Worm (Caenorhabditis elegans) whole organism, late embryonic: Measurements from ENCODE around the gene C26D10.3.

ENCODE experiments used
- K02D7.2 ChIP-seq: sonication (generic microtip); optimal IDR thresholded peaks from 2 replicates; lab custom pipeline; 2017; ENCODE audit warnings: mild to moderate bottlenecking, missing genetic modification characterization, missing compliant biosample characterization
- K09A11.1 ChIP-seq: sonication (generic microtip); optimal IDR thresholded peaks from 2 replicates; lab custom pipeline; 2017; ENCODE audit warnings: antibody characterized with exemption, mild to moderate bottlenecking, missing genetic modification characterization, missing compliant biosample characterization; ENCODE audit not compliant: insufficient read depth
- T23F11.4 ChIP-seq: fragments of 200-800 bp; sonication (Bioruptor generic); optimal IDR thresholded peaks from 2 replicates; lab custom pipeline; 2018; ENCODE audit warnings: mild to moderate bottlenecking, missing genetic modification characterization, missing compliant biosample characterization
- Y22D7AL.16 ChIP-seq: sonication (generic microtip); optimal IDR thresholded peaks from 2 replicates; lab custom pipeline; 2016; ENCODE audit warnings: missing genetic modification characterization, missing compliant biosample characterization
- ama-1 ChIP-seq: fragments of 150-350 bp; optimal IDR thresholded peaks from 2 replicates; lab custom pipeline; 2014
- ceh-19 ChIP-seq: fragments of 200-800 bp; sonication (Bioruptor generic); optimal IDR thresholded peaks from 2 replicates; lab custom pipeline; 2018; ENCODE audit warnings: mild to moderate bottlenecking, missing genetic modification characterization, missing compliant biosample characterization
- ceh-2 ChIP-seq: sonication (generic microtip); optimal IDR thresholded peaks from 2 replicates; lab custom pipeline; 2016; ENCODE audit warnings: missing genotype, missing genetic modification characterization, missing compliant biosample characterization
- ceh-22 ChIP-seq: sonication (generic microtip); optimal IDR thresholded peaks from 2 replicates; lab custom pipeline; 2017; ENCODE audit warnings: missing biosample characterization, missing genetic modification characterization
- ceh-30 ChIP-seq: fragments of 150-350 bp; optimal IDR thresholded peaks from 2 replicates; lab custom pipeline; 2014; ENCODE audit warnings: missing biosample characterization, missing genetic modification characterization
- ceh-31 ChIP-seq: sonication (generic microtip); optimal IDR thresholded peaks from 2 replicates; lab custom pipeline; 2016; ENCODE audit warnings: missing genetic modification characterization, missing compliant biosample characterization
- ceh-34 ChIP-seq: sonication (generic microtip); optimal IDR thresholded peaks from 2 replicates; lab custom pipeline; 2016; ENCODE audit warnings: mild to moderate bottlenecking, missing genetic modification characterization, missing compliant biosample characterization
- ceh-48 ChIP-seq: sonication (generic microtip); optimal IDR thresholded peaks from 2 replicates; lab custom pipeline; 2016; ENCODE audit warnings: missing genetic modification characterization, inconsistent platforms, missing compliant biosample characterization
- ceh-6 ChIP-seq: fragments of 200-800 bp; sonication (Bioruptor generic); optimal IDR thresholded peaks from 2 replicates; lab custom pipeline; 2018; ENCODE audit warnings: mild to moderate bottlenecking, missing genetic modification characterization, missing compliant biosample characterization
- che-1 ChIP-seq: sonication (generic microtip); optimal IDR thresholded peaks from 2 replicates; lab custom pipeline; 2016; ENCODE audit warnings: mild to moderate bottlenecking, missing genetic modification characterization, missing compliant biosample characterization
- dmd-4 ChIP-seq: sonication (generic microtip); optimal IDR thresholded peaks from 2 replicates; lab custom pipeline; 2016; ENCODE audit warnings: borderline replicate concordance, missing genetic modification characterization, missing compliant biosample characterization
- elt-2 ChIP-seq: sonication (generic microtip); optimal IDR thresholded peaks from 2 replicates; lab custom pipeline; 2016; ENCODE audit warnings: missing genetic modification reagents, missing genetic modification characterization, missing compliant biosample characterization
- elt-4 ChIP-seq: sonication (generic microtip); optimal IDR thresholded peaks from 2 replicates; lab custom pipeline; 2016; ENCODE audit warnings: missing genetic modification characterization, missing compliant biosample characterization
- ets-4 ChIP-seq: sonication (generic microtip); optimal IDR thresholded peaks from 2 replicates; lab custom pipeline; 2016; ENCODE audit warnings: missing genetic modification characterization, missing compliant biosample characterization
- eyg-1 ChIP-seq: sonication (generic microtip); optimal IDR thresholded peaks from 2 replicates; lab custom pipeline; 2016; ENCODE audit warnings: missing genotype, missing genetic modification characterization, missing compliant biosample characterization
- fkh-10 ChIP-seq: fragments of 150-350 bp; optimal IDR thresholded peaks from 2 replicates; lab custom pipeline; 2014; ENCODE audit warnings: missing biosample characterization, missing genetic modification reagents, missing genetic modification characterization
- fkh-6 ChIP-seq: sonication (generic microtip); optimal IDR thresholded peaks from 2 replicates; lab custom pipeline; 2016; ENCODE audit warnings: missing genetic modification characterization, missing compliant biosample characterization
- gmeb-2 ChIP-seq: sonication (generic microtip); optimal IDR thresholded peaks from 2 replicates; lab custom pipeline; 2016; ENCODE audit warnings: missing genetic modification characterization, inconsistent platforms, missing compliant biosample characterization
- hlh-15 ChIP-seq: sonication (generic microtip); optimal IDR thresholded peaks from 2 replicates; lab custom pipeline; 2016; ENCODE audit warnings: missing genetic modification characterization, missing compliant biosample characterization
- hlh-30 ChIP-seq: sonication (generic microtip); optimal IDR thresholded peaks from 2 replicates; lab custom pipeline; 2017; ENCODE audit warnings: antibody characterized with exemption, missing genetic modification characterization, missing compliant biosample characterization; ENCODE audit not compliant: insufficient read depth
- hlh-6 ChIP-seq: sonication (generic microtip); optimal IDR thresholded peaks from 2 replicates; lab custom pipeline; 2016; ENCODE audit warnings: missing genotype, missing genetic modification characterization, missing compliant biosample characterization
- hlh-8 ChIP-seq: sonication (generic microtip); optimal IDR thresholded peaks from 2 replicates; lab custom pipeline; 2016; ENCODE audit warnings: missing genotype, missing genetic modification characterization, missing compliant biosample characterization
- lim-6 ChIP-seq: sonication (generic microtip); optimal IDR thresholded peaks from 2 replicates; lab custom pipeline; 2016; ENCODE audit warnings: missing genetic modification characterization, missing compliant biosample characterization
- lin-11 ChIP-seq: fragments of 200-800 bp; sonication (Bioruptor generic); optimal IDR thresholded peaks from 2 replicates; lab custom pipeline; 2018; ENCODE audit warnings: mild to moderate bottlenecking, missing genetic modification characterization, missing compliant biosample characterization
- madf-2 ChIP-seq: sonication (generic microtip); optimal IDR thresholded peaks from 2 replicates; lab custom pipeline; 2017; ENCODE audit warnings: missing genetic modification characterization, missing compliant biosample characterization
- mec-3 ChIP-seq: sonication (generic microtip); optimal IDR thresholded peaks from 2 replicates; lab custom pipeline; 2016; ENCODE audit warnings: borderline replicate concordance, missing genetic modification characterization, missing compliant biosample characterization
- nhr-11 ChIP-seq: fragments of 150-350 bp; optimal IDR thresholded peaks from 2 replicates; lab custom pipeline; 2014; ENCODE audit warnings: missing biosample characterization, missing genetic modification characterization
- nhr-232 ChIP-seq: sonication (generic microtip); optimal IDR thresholded peaks from 2 replicates; lab custom pipeline; 2016; ENCODE audit warnings: missing genetic modification characterization, missing compliant biosample characterization
- pag-3 ChIP-seq: sonication (generic microtip); optimal IDR thresholded peaks from 2 replicates; lab custom pipeline; 2016; ENCODE audit warnings: missing compliant biosample characterization, missing genetic modification characterization, borderline replicate concordance
- pat-9 ChIP-seq: fragments of 200-800 bp; sonication (Bioruptor generic); optimal IDR thresholded peaks from 2 replicates; lab custom pipeline; 2018; ENCODE audit warnings: mild to moderate bottlenecking, missing genetic modification characterization, moderate library complexity, missing compliant biosample characterization
- pha-2 ChIP-seq: sonication (generic microtip); optimal IDR thresholded peaks from 2 replicates; lab custom pipeline; 2017; ENCODE audit warnings: mild to moderate bottlenecking, missing genetic modification characterization, missing compliant biosample characterization
- pha-4 ChIP-seq: fragments of 150-350 bp; optimal IDR thresholded peaks from 2 replicates; lab custom pipeline; 2018; ENCODE audit warnings: missing biosample characterization, missing genetic modification reagents, missing genetic modification characterization
- pqm-1 ChIP-seq: sonication (generic microtip); optimal IDR thresholded peaks from 2 replicates; lab custom pipeline; 2016; ENCODE audit warnings: missing genetic modification characterization, missing compliant biosample characterization
- sox-2 ChIP-seq: fragments of 200-800 bp; sonication (Bioruptor generic); IDR thresholded peaks from 2 replicates; pipeline ENCODE4 v1.3.6; 2022; ENCODE audit warnings: missing genetic modification reagents, missing genetic modification characterization, missing compliant biosample characterization
- sox-4 ChIP-seq: sonication (generic microtip); optimal IDR thresholded peaks from 2 replicates; lab custom pipeline; 2017; ENCODE audit warnings: mild to moderate bottlenecking, missing genetic modification characterization, inconsistent platforms, missing compliant biosample characterization
- tbx-2 ChIP-seq: sonication (generic microtip); optimal IDR thresholded peaks from 2 replicates; lab custom pipeline; 2016; ENCODE audit warnings: missing genetic modification characterization, missing compliant biosample characterization
- ttx-3 ChIP-seq: sonication (generic microtip); optimal IDR thresholded peaks from 2 replicates; lab custom pipeline; 2016; ENCODE audit warnings: missing genetic modification reagents, missing genetic modification characterization, missing compliant biosample characterization
- unc-3 ChIP-seq, 2 experiments: fragments of 200-800 bp in 1 of 2; sonication (Bioruptor generic) in 1 of 2; sonication (generic microtip) in 1 of 2; conservative IDR thresholded peaks in 1 of 2; optimal IDR thresholded peaks in 1 of 2; 2 replicates each; pipeline versions ENCODE4 v1.3.6 to Lab custom; 2016 to 2022; ENCODE audit warnings: missing compliant biosample characterization in 2 of 2, missing genetic modification characterization in 2 of 2, missing genetic modification reagents in 1 of 2
- unc-55 ChIP-seq: sonication (generic microtip); optimal IDR thresholded peaks from 2 replicates; lab custom pipeline; 2017; ENCODE audit warnings: missing biosample characterization, missing genetic modification reagents, missing genetic modification characterization
- unc-86 ChIP-seq: sonication (generic microtip); optimal IDR thresholded peaks from 2 replicates; lab custom pipeline; 2016; ENCODE audit warnings: missing genetic modification characterization, missing compliant biosample characterization
- zip-5 ChIP-seq: sonication (generic microtip); optimal IDR thresholded peaks from 2 replicates; lab custom pipeline; 2016; ENCODE audit warnings: missing genetic modification characterization, missing compliant biosample characterization
- ztf-16 ChIP-seq: sonication (generic microtip); optimal IDR thresholded peaks from 2 replicates; lab custom pipeline; 2017; ENCODE audit warnings: missing genetic modification characterization, missing compliant biosample characterization

C26D10.3 gene

DNA sequence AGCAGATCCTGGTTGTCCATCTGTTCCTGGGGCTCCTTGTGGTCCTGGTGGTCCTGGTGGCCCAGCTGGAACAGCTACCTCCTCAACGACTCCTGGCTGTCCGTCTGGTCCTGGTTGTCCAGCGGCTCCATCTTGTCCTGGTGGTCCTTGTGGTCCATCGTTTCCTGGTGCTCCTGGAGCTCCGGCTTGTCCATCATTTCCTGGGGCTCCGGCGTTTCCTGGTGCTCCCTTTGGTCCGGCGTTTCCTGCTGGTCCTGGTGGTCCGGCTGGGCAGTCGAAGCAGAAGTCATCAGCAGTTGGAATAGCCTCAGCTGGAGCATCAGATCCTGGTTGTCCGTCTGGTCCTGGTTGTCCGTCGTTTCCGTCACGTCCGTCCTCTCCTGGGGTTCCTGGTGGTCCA lies 33.3 kb downstream of the C26D10.3 start:
- no peak for TF ChIP-seq ets-4 (tag; lab: Kevin White, UChicago)
- no peak for TF ChIP-seq K09A11.1 (tag; lab: Kevin White, UChicago)
- TF ChIP-seq tbx-2 (tag; lab: Kevin White, UChicago), result no peak
- no peak for TF ChIP-seq hlh-6 (tag; lab: Kevin White, UChicago)
- TF ChIP-seq nhr-11 (tag; lab: Kevin White, UChicago), result no peak
- TF ChIP-seq ceh-30 (tag; lab: Kevin White, UChicago), result no peak
- no peak for TF ChIP-seq pha-4 (tag; lab: Kevin White, UChicago)
- no peak for TF ChIP-seq sox-2 (GFP tag; lab: Robert Waterston, UW)
- TF ChIP-seq pat-9, result no peak
- no peak for TF ChIP-seq K02D7.2 (tag; lab: Kevin White, UChicago)
- no peak for TF ChIP-seq ttx-3
- TF ChIP-seq eyg-1 (tag; lab: Kevin White, UChicago), result no peak
- TF ChIP-seq ama-1 (lab: Kevin White, UChicago), result no peak
- TF ChIP-seq pha-2 (tag; lab: Kevin White, UChicago), result no peak
- TF ChIP-seq che-1 (tag; lab: Kevin White, UChicago), result no peak
- TF ChIP-seq fkh-6 (tag; lab: Kevin White, UChicago), result peak; percentile 25
- no peak for TF ChIP-seq sox-4 (tag; lab: Kevin White, UChicago)
- no peak for TF ChIP-seq zip-5
- TF ChIP-seq lin-11 (tag; lab: Kevin White, UChicago), result no peak
- TF ChIP-seq pag-3 (tag; lab: Kevin White, UChicago), result peak; percentile 16
- TF ChIP-seq fkh-10, result no peak
- peak; percentile 56 for TF ChIP-seq elt-4 (tag; lab: Kevin White, UChicago)
- TF ChIP-seq ceh-22 (tag; lab: Kevin White, UChicago), result no peak
- TF ChIP-seq ceh-34, result no peak
- TF ChIP-seq madf-2 (tag; lab: Kevin White, UChicago), result no peak
- no peak for TF ChIP-seq unc-3 (GFP tag; conservative IDR thresholded peaks at IDR 0.05; lab: Robert Waterston, UW)
- no peak for TF ChIP-seq unc-3 (tag; optimal IDR thresholded peaks at IDR 0.05; lab: Kevin White, UChicago)
- TF ChIP-seq ceh-19, result no peak
- TF ChIP-seq ceh-2 (tag; lab: Kevin White, UChicago), result no peak
- TF ChIP-seq mec-3, result peak; percentile 14
- TF ChIP-seq T23F11.4 (GFP tag; lab: Kevin White, UChicago), result no peak
- no peak for TF ChIP-seq hlh-30 (tag; lab: Kevin White, UChicago)
- no peak for TF ChIP-seq lim-6 (tag; lab: Kevin White, UChicago)
- TF ChIP-seq ceh-6 (GFP tag; lab: Kevin White, UChicago), result no peak
- no peak for TF ChIP-seq nhr-232 (tag; lab: Kevin White, UChicago)
- TF ChIP-seq gmeb-2 (tag; lab: Kevin White, UChicago), result no peak
- TF ChIP-seq unc-55 (GFP tag; lab: Kevin White, UChicago), result no peak

DNA sequence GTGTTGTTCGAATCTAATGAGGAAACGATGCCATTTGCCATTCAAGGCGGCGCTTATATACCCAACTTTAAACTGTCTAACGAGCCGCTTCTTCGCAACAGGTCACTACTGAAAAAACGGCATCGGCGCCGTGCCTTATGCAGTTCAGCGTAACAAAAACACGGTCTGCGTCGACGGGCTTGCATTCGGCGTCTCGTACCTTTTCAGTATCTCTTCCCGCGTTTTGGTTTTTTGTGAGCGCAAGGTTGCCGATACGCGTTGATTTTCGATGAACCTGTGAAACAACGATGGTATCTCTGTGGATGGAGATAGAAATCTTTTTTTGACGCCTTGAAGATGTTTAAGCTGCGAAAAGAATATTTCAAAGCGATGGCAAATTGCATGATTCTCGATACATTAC lies 34.2 kb downstream of the C26D10.3 start, which contains the start of gene col-77:
col-77 (minus strand) TSS at position 32 of the 400 bp plus-strand sequence.
- TF ChIP-seq hlh-30 (tag; lab: Kevin White, UChicago) (no peak), ama-1 (lab: Kevin White, UChicago) (no peak), pqm-1 (tag; lab: Kevin White, UChicago) (no peak), hlh-15 (no peak), zip-5 (no peak), unc-86 (no peak), dmd-4 (no peak), ztf-16 (tag; lab: Kevin White, UChicago) (no peak), fkh-6 (tag; lab: Kevin White, UChicago) (no peak), ceh-48 (tag; lab: Kevin White, UChicago) (no peak), Y22D7AL.16 (tag; lab: Kevin White, UChicago) (no peak), elt-2 (no peak), ceh-22 (tag; lab: Kevin White, UChicago) (no peak), ceh-31 (tag; lab: Kevin White, UChicago) (no peak), hlh-8 (tag; lab: Kevin White, UChicago) (no peak), K02D7.2 (tag; lab: Kevin White, UChicago) (no peak)
